Worm (Caenorhabditis elegans) whole organism, young adult: ENCODE results near the gene acc-4.
A peak's percentile ranks its signal among the peaks of the same experiment; 100 is the strongest.

Experiments used
- B0261.1 ChIP-seq: sonication (generic microtip); optimal IDR thresholded peaks from 2 replicates; lab custom pipeline; 2016; ENCODE audit warnings: mild to moderate bottlenecking, missing genetic modification characterization, moderate library complexity, missing compliant biosample characterization
- C17E4.6 ChIP-seq: fragments of 200-800 bp; sonication (Bioruptor generic); IDR thresholded peaks from 2 replicates; pipeline ENCODE4 v1.3.6; 2022; ENCODE audit warnings: missing genetic modification reagents, missing genetic modification characterization, missing compliant biosample characterization
- F23B12.7 ChIP-seq: sonication (generic microtip); optimal IDR thresholded peaks from 2 replicates; lab custom pipeline; 2017; ENCODE audit warnings: missing genetic modification characterization, mild to moderate bottlenecking, missing compliant biosample characterization, antibody characterized with exemption, moderate library complexity; ENCODE audit not compliant: insufficient read depth
- F39B2.1 ChIP-seq: fragments of 200-800 bp; sonication (Bioruptor generic); IDR thresholded peaks from 2 replicates; pipeline ENCODE4 v1.3.6; 2022; ENCODE audit warnings: missing genetic modification reagents, missing genetic modification characterization, missing compliant biosample characterization
- F57A8.1 ChIP-seq: fragments of 200-800 bp; sonication (Bioruptor generic); optimal IDR thresholded peaks from 2 replicates; lab custom pipeline; 2018; ENCODE audit warnings: mild to moderate bottlenecking, missing genetic modification characterization, moderate library complexity, missing compliant biosample characterization
- T07F8.4 ChIP-seq: sonication (generic microtip); optimal IDR thresholded peaks from 2 replicates; lab custom pipeline; 2016; ENCODE audit warnings: mild to moderate bottlenecking, missing genetic modification characterization, moderate library complexity, missing compliant biosample characterization
- Y53F4B.3 ChIP-seq: fragments of 200-800 bp; sonication (Bioruptor generic); IDR thresholded peaks from 2 replicates; pipeline ENCODE4 v1.3.6; 2022; ENCODE audit warnings: missing genetic modification reagents, missing genetic modification characterization, missing compliant biosample characterization
- Y53G8AR.9 ChIP-seq: fragments of 200-800 bp; sonication (Bioruptor generic); conservative IDR thresholded peaks from 2 replicates; pipeline ENCODE4 v1.3.6; 2022; ENCODE audit warnings: missing genetic modification reagents, missing genetic modification characterization, missing compliant biosample characterization
- Y79H2A.3 ChIP-seq: fragments of 200-800 bp; sonication (Bioruptor generic); conservative IDR thresholded peaks from 2 replicates; pipeline ENCODE4 v1.3.6; 2022; ENCODE audit warnings: missing genetic modification reagents, missing genetic modification characterization, missing compliant biosample characterization
- aptf-2 ChIP-seq: fragments of 200-800 bp; sonication (Bioruptor generic); conservative IDR thresholded peaks from 2 replicates; pipeline ENCODE4 v1.3.6; 2022; ENCODE audit warnings: missing genetic modification reagents, missing genetic modification characterization, missing compliant biosample characterization
- aptf-3 ChIP-seq: fragments of 200-800 bp; sonication (Bioruptor generic); IDR thresholded peaks from 2 replicates; pipeline ENCODE4 v1.3.6; 2022; ENCODE audit warnings: missing genetic modification characterization, missing compliant biosample characterization
- atf-7 ChIP-seq: sonication (generic microtip); optimal IDR thresholded peaks from 2 replicates; lab custom pipeline; 2017; ENCODE audit warnings: mild to moderate bottlenecking, missing genetic modification characterization, missing compliant biosample characterization
- attf-3 ChIP-seq: fragments of 200-800 bp; sonication (Bioruptor generic); conservative IDR thresholded peaks from 2 replicates; pipeline ENCODE4 v1.3.6; 2022; ENCODE audit warnings: missing genetic modification reagents, missing genetic modification characterization, missing compliant biosample characterization
- attf-6 ChIP-seq: fragments of 200-800 bp; sonication (Bioruptor generic); IDR thresholded peaks from 2 replicates; pipeline ENCODE4 v1.3.6; 2022; ENCODE audit warnings: missing genetic modification reagents, missing genetic modification characterization, missing compliant biosample characterization
- ccch-3 ChIP-seq: fragments of 200-800 bp; sonication (Bioruptor generic); optimal IDR thresholded peaks from 2 replicates; lab custom pipeline; 2018; ENCODE audit warnings: mild to moderate bottlenecking, missing genetic modification characterization, missing compliant biosample characterization
- ceh-58 ChIP-seq: fragments of 200-800 bp; sonication (Bioruptor generic); IDR thresholded peaks from 2 replicates; pipeline ENCODE4 v1.3.6; 2022; ENCODE audit warnings: missing genetic modification characterization, missing compliant biosample characterization
- ceh-79 ChIP-seq: sonication (generic microtip); optimal IDR thresholded peaks from 2 replicates; lab custom pipeline; 2017; ENCODE audit warnings: mild to moderate bottlenecking, missing genetic modification characterization, missing compliant biosample characterization
- chd-7 ChIP-seq: sonication (generic microtip); optimal IDR thresholded peaks from 2 replicates; lab custom pipeline; 2016; ENCODE audit warnings: mild to moderate bottlenecking, missing genetic modification characterization, moderate library complexity, missing compliant biosample characterization
- dpff-1 ChIP-seq: sonication (generic microtip); optimal IDR thresholded peaks from 2 replicates; lab custom pipeline; 2017; ENCODE audit warnings: mild to moderate bottlenecking, missing genetic modification characterization, missing compliant biosample characterization
- egl-44 ChIP-seq: fragments of 200-800 bp; sonication (Bioruptor generic); IDR thresholded peaks from 2 replicates; pipeline ENCODE4 v1.3.6; 2022; ENCODE audit warnings: missing genetic modification reagents, missing genetic modification characterization, missing compliant biosample characterization
- egrh-3 ChIP-seq: fragments of 200-800 bp; sonication (Bioruptor generic); IDR thresholded peaks from 2 replicates; pipeline ENCODE4 v1.3.6; 2022; ENCODE audit warnings: missing genetic modification reagents, missing genetic modification characterization, missing compliant biosample characterization
- hlh-12 ChIP-seq: sonication (generic microtip); optimal IDR thresholded peaks from 2 replicates; lab custom pipeline; 2016; ENCODE audit warnings: missing genetic modification characterization, missing compliant biosample characterization
- hlh-26 ChIP-seq: fragments of 200-800 bp; sonication (Bioruptor generic); conservative IDR thresholded peaks from 2 replicates; pipeline ENCODE4 v1.3.6; 2022; ENCODE audit warnings: missing genetic modification reagents, missing genetic modification characterization, missing compliant biosample characterization
- lag-1 ChIP-seq: fragments of 200-800 bp; sonication (Bioruptor generic); IDR thresholded peaks from 2 replicates; pipeline ENCODE4 v1.3.6; 2022; ENCODE audit warnings: missing genetic modification reagents, missing genetic modification characterization, missing compliant biosample characterization
- let-526 ChIP-seq: fragments of 200-800 bp; sonication (Bioruptor generic); IDR thresholded peaks from 2 replicates; pipeline ENCODE4 v1.3.6; 2022; ENCODE audit warnings: missing genetic modification reagents, missing genetic modification characterization, missing compliant biosample characterization
- let-607 ChIP-seq, 2 experiments: fragments of 200-800 bp in 1 of 2; sonication (Bioruptor generic) in 1 of 2; sonication (generic microtip) in 1 of 2; optimal IDR thresholded peaks; 2 replicates each; lab custom pipeline; 2016 to 2018; ENCODE audit warnings: mild to moderate bottlenecking in 2 of 2, missing compliant biosample characterization in 2 of 2, missing genetic modification characterization in 2 of 2, moderate library complexity in 2 of 2, missing genotype in 1 of 2
- madf-3 ChIP-seq: fragments of 200-800 bp; sonication (Bioruptor generic); IDR thresholded peaks from 2 replicates; pipeline ENCODE4 v1.3.6; 2022; ENCODE audit warnings: missing genetic modification reagents, missing genetic modification characterization, missing compliant biosample characterization
- madf-8 ChIP-seq: fragments of 200-800 bp; sonication (Bioruptor generic); conservative IDR thresholded peaks from 2 replicates; pipeline ENCODE4 v1.3.6; 2022; ENCODE audit warnings: missing genetic modification reagents, missing genetic modification characterization, missing compliant biosample characterization
- mxl-1 ChIP-seq: sonication (generic microtip); optimal IDR thresholded peaks from 2 replicates; lab custom pipeline; 2016; ENCODE audit warnings: missing genetic modification characterization, missing compliant biosample characterization
- nhr-27 ChIP-seq: fragments of 200-800 bp; sonication (Bioruptor generic); optimal IDR thresholded peaks from 2 replicates; lab custom pipeline; 2018; ENCODE audit warnings: mild to moderate bottlenecking, missing genetic modification characterization, moderate library complexity, missing compliant biosample characterization
- nhr-80 ChIP-seq: sonication (generic microtip); optimal IDR thresholded peaks from 2 replicates; lab custom pipeline; 2016; ENCODE audit warnings: missing genetic modification characterization, missing compliant biosample characterization
- pbrm-1 ChIP-seq: fragments of 200-800 bp; sonication (Bioruptor generic); IDR thresholded peaks from 2 replicates; pipeline ENCODE4 v1.3.6; 2022; ENCODE audit warnings: missing genetic modification reagents, missing genetic modification characterization, missing compliant biosample characterization
- pha-4 ChIP-seq: fragments of 150-350 bp; sonication (generic microtip); optimal IDR thresholded peaks from 2 replicates; lab custom pipeline; 2014; ENCODE audit warnings: missing biosample characterization, missing genetic modification reagents, missing genetic modification characterization
- rcor-1 ChIP-seq: fragments of 200-800 bp; sonication (Bioruptor generic); IDR thresholded peaks from 2 replicates; pipeline ENCODE4 v1.3.6; 2022; ENCODE audit warnings: missing genetic modification reagents, missing genetic modification characterization, missing compliant biosample characterization
- repo-1 ChIP-seq: sonication (generic microtip); optimal IDR thresholded peaks from 2 replicates; lab custom pipeline; 2017; ENCODE audit warnings: mild to moderate bottlenecking, missing genetic modification characterization, missing compliant biosample characterization
- sea-2 ChIP-seq: fragments of 200-800 bp; sonication (Bioruptor generic); IDR thresholded peaks from 2 replicates; pipeline ENCODE4 v1.3.6; 2022; ENCODE audit warnings: missing genetic modification characterization, missing compliant biosample characterization
- tbp1 ChIP-seq: fragments of 200-800 bp; sonication (Bioruptor generic); optimal IDR thresholded peaks from 2 replicates; lab custom pipeline; 2018; ENCODE audit warnings: mild to moderate bottlenecking, missing genetic modification characterization, missing compliant biosample characterization
- tbx-9 ChIP-seq: sonication (generic microtip); optimal IDR thresholded peaks from 2 replicates; lab custom pipeline; 2016; ENCODE audit warnings: borderline replicate concordance, missing genetic modification characterization, inconsistent platforms, missing compliant biosample characterization
- tlf-1 ChIP-seq: fragments of 200-800 bp; sonication (Bioruptor generic); optimal IDR thresholded peaks from 2 replicates; lab custom pipeline; 2018; ENCODE audit warnings: mild to moderate bottlenecking, missing genetic modification characterization, missing compliant biosample characterization
- unc-130 ChIP-seq: sonication (generic microtip); optimal IDR thresholded peaks from 2 replicates; lab custom pipeline; 2016; ENCODE audit warnings: missing genetic modification reagents, missing genetic modification characterization, missing compliant biosample characterization
- unc-62 ChIP-seq: fragments of 150-350 bp; optimal IDR thresholded peaks from 2 replicates; lab custom pipeline; 2014; ENCODE audit warnings: missing biosample characterization, missing genetic modification reagents, missing genetic modification characterization
- ztf-22 ChIP-seq: fragments of 200-800 bp; sonication (Bioruptor generic); optimal IDR thresholded peaks from 2 replicates; lab custom pipeline; 2018; ENCODE audit warnings: mild to moderate bottlenecking, missing genetic modification characterization, moderate library complexity, missing compliant biosample characterization
- ztf-26 ChIP-seq: sonication (generic microtip); optimal IDR thresholded peaks from 2 replicates; lab custom pipeline; 2017; ENCODE audit warnings: missing genetic modification characterization, missing compliant biosample characterization

Gene acc-4

DNA sequence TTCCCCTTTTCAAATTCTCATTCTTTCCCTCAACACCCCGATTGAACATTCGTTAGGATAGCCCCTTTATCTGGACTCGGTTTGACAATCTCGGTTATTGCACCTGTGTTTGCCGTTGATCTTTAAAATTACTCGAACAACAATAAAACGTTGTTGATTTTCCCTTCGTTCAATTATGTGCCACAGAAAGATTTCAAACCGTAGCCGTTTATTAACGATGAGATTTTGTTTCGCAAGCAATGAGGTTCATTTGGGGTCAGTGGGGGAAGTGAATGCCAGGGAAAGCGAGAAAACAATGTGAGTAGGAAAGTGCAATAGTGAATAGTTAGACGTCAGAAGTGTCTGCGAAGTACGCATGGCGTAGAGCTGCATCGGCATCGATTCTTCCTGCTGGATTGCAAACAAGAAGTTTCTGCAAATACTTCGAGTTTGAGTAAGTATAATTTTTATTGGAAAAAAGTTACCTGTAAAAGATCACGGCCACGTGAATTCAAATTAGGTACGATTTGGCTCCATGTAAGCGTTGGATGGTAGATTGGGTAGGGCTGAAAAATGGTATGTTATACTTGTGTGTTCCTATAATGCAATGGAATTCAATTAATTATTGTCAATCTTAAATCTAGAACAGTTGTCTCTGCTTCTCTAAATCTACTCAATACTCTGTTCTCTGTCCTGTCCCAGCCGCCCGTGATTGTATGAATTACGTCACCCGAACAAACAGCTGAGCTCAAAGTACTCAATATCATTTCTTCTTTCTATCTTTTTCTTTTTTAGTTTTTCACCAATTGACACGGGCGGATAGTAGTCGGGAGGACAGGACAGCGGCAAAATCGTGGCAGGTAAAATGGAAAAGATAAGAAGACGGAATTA is 19.2 kb downstream of the acc-4 start, which contains the start of gene kel-3 (continued):
- TF ChIP-seq egrh-3 = 0 out of 2 replicates have a peak, but pooled peaks have one; percentile 9
- TF ChIP-seq sea-2 (GFP tag; lab: Robert Waterston, UW) = peak; percentile 66; the same call in 1 of the 2 replicates
- TF ChIP-seq Y53F4B.3 (GFP tag; lab: Robert Waterston, UW) = no peak
- peak; percentile 32; the same call in 1 of the 2 replicates for TF ChIP-seq attf-3 (GFP tag; lab: Robert Waterston, UW)
- TF ChIP-seq pha-4 (tag; lab: Kevin White, UChicago) = peak; percentile 72
- TF ChIP-seq tbp1 = peak; percentile 71
- peak; percentile 97 for TF ChIP-seq Y53G8AR.9 (GFP tag; lab: Robert Waterston, UW)
- peak; percentile 87 for TF ChIP-seq attf-6 (GFP tag; lab: Robert Waterston, UW)
- peak; percentile 96 for TF ChIP-seq ceh-79 (tag; lab: Kevin White, UChicago)
- peak; percentile 87 for TF ChIP-seq madf-3
- TF ChIP-seq dpff-1 (tag; lab: Kevin White, UChicago) = peak; percentile 98
- TF ChIP-seq egl-44 (GFP tag; lab: Robert Waterston, UW) = 0 out of 2 replicates have a peak, but pooled peaks have one; percentile 36
- peak; percentile 39 for TF ChIP-seq F57A8.1 (GFP tag; lab: Kevin White, UChicago)
- peak; percentile 76 for TF ChIP-seq nhr-27 (tag; lab: Kevin White, UChicago)
- peak; percentile 98 for TF ChIP-seq repo-1 (tag; lab: Kevin White, UChicago)
- no peak for TF ChIP-seq aptf-2 (GFP tag; lab: Robert Waterston, UW)
- TF ChIP-seq let-607 (tag; optimal IDR thresholded peaks at IDR 0.05; lab: Kevin White, UChicago) = peak; percentile 60 to 71
- TF ChIP-seq ztf-26 (tag; lab: Kevin White, UChicago) = peak; percentile 77
- peak; percentile 38 for TF ChIP-seq B0261.1
- peak; percentile 74 for TF ChIP-seq rcor-1 (GFP tag; lab: Robert Waterston, UW)
- peak; percentile 73 for TF ChIP-seq F23B12.7 (tag; lab: Kevin White, UChicago)
- TF ChIP-seq nhr-80 (tag; lab: Kevin White, UChicago) = peak; percentile 90
- TF ChIP-seq madf-8 = peak; percentile 20; the same call in 1 of the 2 replicates
- TF ChIP-seq lag-1 (GFP tag; lab: Robert Waterston, UW) = no peak
- peak; percentile 96 for TF ChIP-seq chd-7 (tag; lab: Kevin White, UChicago)
- TF ChIP-seq mxl-1 = peak; percentile 75
- TF ChIP-seq ceh-58 (GFP tag; lab: Robert Waterston, UW) = peak; percentile 89; the same call in 1 of the 2 replicates
- peak; percentile 81 for TF ChIP-seq atf-7 (tag; lab: Kevin White, UChicago)
- TF ChIP-seq hlh-26 = no peak
- TF ChIP-seq pbrm-1 = peak; percentile 86
- peak; percentile 97 for TF ChIP-seq unc-130
- peak; percentile 95 for TF ChIP-seq Y79H2A.3 (GFP tag; lab: Robert Waterston, UW)
- TF ChIP-seq F39B2.1 = peak; percentile 84
- peak; percentile 75 for TF ChIP-seq aptf-3
- TF ChIP-seq C17E4.6 (GFP tag; lab: Robert Waterston, UW) = peak; percentile 81
- TF ChIP-seq T07F8.4 (tag; lab: Kevin White, UChicago) = peak; percentile 75
- TF ChIP-seq tbx-9 (tag; lab: Kevin White, UChicago) = peak; percentile 75
- TF ChIP-seq unc-62 (GFP tag; lab: Kevin White, UChicago) = no peak
- TF ChIP-seq tlf-1 (GFP tag; lab: Kevin White, UChicago) = peak; percentile 97
- peak; percentile 42 for TF ChIP-seq ccch-3
- TF ChIP-seq hlh-12 = no peak
- TF ChIP-seq let-526 (GFP tag; lab: Robert Waterston, UW) = peak; percentile 82
- peak; percentile 95 for TF ChIP-seq ztf-22 (GFP tag; lab: Kevin White, UChicago)
- TF ChIP-seq, all 124 proteins: peak for 102
